Worm (Caenorhabditis elegans) whole organism, late embryonic: Measurements from ENCODE around the gene ZK287.1.

Experiments used
- K02D7.2 ChIP-seq: sonication (generic microtip); optimal IDR thresholded peaks from 2 replicates; lab custom pipeline; 2017; ENCODE audit warnings: mild to moderate bottlenecking, missing genetic modification characterization, missing compliant biosample characterization
- ama-1 ChIP-seq: fragments of 150-350 bp; optimal IDR thresholded peaks from 2 replicates; lab custom pipeline; 2014
- dmd-4 ChIP-seq: sonication (generic microtip); optimal IDR thresholded peaks from 2 replicates; lab custom pipeline; 2016; ENCODE audit warnings: borderline replicate concordance, missing genetic modification characterization, missing compliant biosample characterization
- elt-2 ChIP-seq: sonication (generic microtip); optimal IDR thresholded peaks from 2 replicates; lab custom pipeline; 2016; ENCODE audit warnings: missing genetic modification reagents, missing genetic modification characterization, missing compliant biosample characterization
- hlh-13 ChIP-seq: fragments of 200-800 bp; sonication (Bioruptor generic); optimal IDR thresholded peaks from 2 replicates; lab custom pipeline; 2018; ENCODE audit warnings: mild to moderate bottlenecking, missing genetic modification characterization, missing compliant biosample characterization
- nhr-11 ChIP-seq: fragments of 150-350 bp; optimal IDR thresholded peaks from 2 replicates; lab custom pipeline; 2014; ENCODE audit warnings: missing biosample characterization, missing genetic modification characterization
- pag-3 ChIP-seq: sonication (generic microtip); optimal IDR thresholded peaks from 2 replicates; lab custom pipeline; 2016; ENCODE audit warnings: missing compliant biosample characterization, missing genetic modification characterization, borderline replicate concordance
- ttx-3 ChIP-seq: sonication (generic microtip); optimal IDR thresholded peaks from 2 replicates; lab custom pipeline; 2016; ENCODE audit warnings: missing genetic modification reagents, missing genetic modification characterization, missing compliant biosample characterization

DNA sequence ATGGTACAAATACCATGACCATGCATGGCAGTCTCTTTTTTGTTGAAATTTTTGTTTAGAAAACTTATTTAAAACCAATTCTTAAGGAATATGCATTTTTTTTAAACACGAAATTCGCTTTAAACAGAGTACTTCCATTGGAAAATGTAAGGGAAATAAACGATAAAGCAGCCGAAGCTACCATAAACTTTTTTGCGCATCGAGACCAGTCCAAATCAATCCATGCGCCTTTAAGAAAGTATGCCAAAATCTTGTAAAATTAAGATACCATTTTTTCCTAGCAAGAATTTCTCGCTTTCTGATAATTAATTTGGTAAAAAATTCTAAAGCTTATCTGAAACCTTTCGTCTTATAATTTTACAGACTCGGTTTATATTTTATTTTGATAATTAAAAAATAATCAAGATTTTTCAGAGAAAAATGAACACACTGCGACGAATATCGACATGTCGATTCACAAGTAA is 26.2 kb downstream of the ZK287.1 start, which contains the start of gene ZK287.7:
- TF ChIP-seq K02D7.2, result no peak
- TF ChIP-seq hlh-13 (GFP tag; lab: Kevin White, UChicago), result no peak
- TF ChIP-seq dmd-4 (tag; lab: Kevin White, UChicago), result no peak
- TF ChIP-seq ttx-3 (tag; lab: Kevin White, UChicago), result no peak
- TF ChIP-seq nhr-11 (tag; lab: Kevin White, UChicago), result no peak
- TF ChIP-seq pag-3, result no peak
- TF ChIP-seq ama-1 (lab: Kevin White, UChicago), result no peak
- TF ChIP-seq elt-2 (tag; lab: Kevin White, UChicago), result no peak
